Fruit fly (Drosophila melanogaster) whole organism, wandering third instar larva: ENCODE results near the gene CG12231.
A peak's percentile ranks its signal among the peaks of the same experiment; 100 is the strongest.

Experiments used
- Abd-B ChIP-seq: fragments of >200 bp; optimal IDR thresholded peaks from 2 replicates; lab custom pipeline; 2017; ENCODE audit warnings: missing biosample characterization, missing genetic modification characterization
- Myc ChIP-seq: fragments of >200 bp; optimal IDR thresholded peaks from 2 replicates; lab custom pipeline; 2017
- N ChIP-seq: fragments of >200 bp; optimal IDR thresholded peaks from 2 replicates; lab custom pipeline; 2018; ENCODE audit warnings: missing biosample characterization, missing external identifiers, missing genetic modification characterization
- OdsH ChIP-seq: fragments of 200-800 bp; sonication (Bioruptor generic); optimal IDR thresholded peaks from 2 replicates; lab custom pipeline; 2016; ENCODE audit warnings: missing biosample characterization, mild to moderate bottlenecking, missing genetic modification characterization
- Sp1 ChIP-seq: fragments of 200-800 bp; sonication (Bioruptor generic); optimal IDR thresholded peaks from 3 replicates; lab custom pipeline; 2019; ENCODE audit warnings: missing biosample characterization, mild to moderate bottlenecking, missing genetic modification characterization, moderate library complexity
- br ChIP-seq: fragments of 200-800 bp; sonication (Bioruptor generic); optimal IDR thresholded peaks from 2 replicates; lab custom pipeline; 2016; ENCODE audit warnings: missing biosample characterization, missing genetic modification characterization
- foxo ChIP-seq, 2 experiments: fragments of 200-800 bp; sonication (Bioruptor generic); optimal IDR thresholded peaks; 2 replicates in 1 of 2; 3 replicates in 1 of 2; lab custom pipeline; 2016 to 2017; ENCODE audit warnings: missing biosample characterization in 2 of 2, missing genetic modification characterization in 2 of 2
- h ChIP-seq: fragments of 200-800 bp; sonication (Bioruptor generic); optimal IDR thresholded peaks from 3 replicates; lab custom pipeline; 2016; ENCODE audit warnings: missing biosample characterization, mild to moderate bottlenecking, missing genetic modification characterization
- jim ChIP-seq: fragments of 175-275, 200-325 bp; sonication (Bioruptor generic); optimal IDR thresholded peaks from 2 replicates; lab custom pipeline; 2016; ENCODE audit warnings: missing biosample characterization, mild to moderate bottlenecking, missing genetic modification characterization
- pan ChIP-seq: fragments of >200 bp; optimal IDR thresholded peaks from 2 replicates; lab custom pipeline; 2017
- psq ChIP-seq: fragments of 200-800 bp; sonication (Bioruptor generic); optimal IDR thresholded peaks from 3 replicates; lab custom pipeline; 2017; ENCODE audit warnings: missing biosample characterization, mild to moderate bottlenecking, missing genetic modification characterization, moderate library complexity
- sage ChIP-seq: fragments of 200-800 bp; sonication (Bioruptor generic); optimal IDR thresholded peaks from 2 replicates; lab custom pipeline; 2016; ENCODE audit warnings: missing biosample characterization, mild to moderate bottlenecking, missing genetic modification characterization

DNA sequence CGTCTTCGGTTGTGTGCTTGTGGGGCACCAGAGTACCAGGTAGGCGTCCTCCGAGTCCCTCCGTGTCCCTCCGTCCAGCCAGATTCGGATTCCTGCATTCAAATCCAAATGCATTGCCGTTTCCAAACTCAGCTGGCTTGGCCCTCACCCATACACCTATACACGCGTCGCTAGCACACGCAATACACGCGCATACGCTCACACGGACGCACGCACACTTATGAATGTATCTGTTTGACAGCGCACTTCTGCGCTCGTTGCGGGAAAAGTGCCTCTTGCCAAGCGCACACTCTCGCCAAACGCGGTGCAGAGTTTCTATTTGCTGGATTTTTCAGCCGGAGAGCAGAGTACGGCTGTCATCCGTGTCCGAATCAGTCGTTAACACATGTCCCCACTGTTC, 8.9 kb downstream of the CG12231 start:
- TF ChIP-seq Abd-B (GFP tag; lab: Kevin White, UChicago), result no peak
- TF ChIP-seq sage (GFP tag; lab: Kevin White, UChicago), result no peak
- TF ChIP-seq psq (GFP tag; lab: Kevin White, UChicago), result no peak
- no peak for TF ChIP-seq jim (GFP tag; lab: Kevin White, UChicago)
- TF ChIP-seq Sp1 (GFP tag; lab: Kevin White, UChicago), result no peak
- no peak for TF ChIP-seq Myc (lab: Kevin White, UChicago)
- no peak for TF ChIP-seq pan (lab: Kevin White, UChicago)
- TF ChIP-seq OdsH (GFP tag; lab: Kevin White, UChicago), result no peak
- peak; percentile 84 for TF ChIP-seq N
- TF ChIP-seq h (GFP tag; lab: Kevin White, UChicago), result no peak
- no peak for TF ChIP-seq foxo (GFP tag; optimal IDR thresholded peaks at IDR 0.05; lab: Kevin White, UChicago)
- TF ChIP-seq br (GFP tag; lab: Kevin White, UChicago), result no peak
